Worm (Caenorhabditis elegans): ENCODE data around the gene F59B1.10.

- TF ChIP-seq him-1 (tag; optimal IDR thresholded peaks at IDR 0.05) (no peak), dao-5 (tag; optimal IDR thresholded peaks at IDR 0.05) (no peak)
Observed at ce11 chrV:3633041-3633440, 14.7 kb downstream of the F59B1.10 start, which contains the start of gene F59B1.2.

All from whole organism, L4/young adult.